Fruit fly (Drosophila melanogaster): ENCODE measurements around the gene koko.

koko gene

DNA sequence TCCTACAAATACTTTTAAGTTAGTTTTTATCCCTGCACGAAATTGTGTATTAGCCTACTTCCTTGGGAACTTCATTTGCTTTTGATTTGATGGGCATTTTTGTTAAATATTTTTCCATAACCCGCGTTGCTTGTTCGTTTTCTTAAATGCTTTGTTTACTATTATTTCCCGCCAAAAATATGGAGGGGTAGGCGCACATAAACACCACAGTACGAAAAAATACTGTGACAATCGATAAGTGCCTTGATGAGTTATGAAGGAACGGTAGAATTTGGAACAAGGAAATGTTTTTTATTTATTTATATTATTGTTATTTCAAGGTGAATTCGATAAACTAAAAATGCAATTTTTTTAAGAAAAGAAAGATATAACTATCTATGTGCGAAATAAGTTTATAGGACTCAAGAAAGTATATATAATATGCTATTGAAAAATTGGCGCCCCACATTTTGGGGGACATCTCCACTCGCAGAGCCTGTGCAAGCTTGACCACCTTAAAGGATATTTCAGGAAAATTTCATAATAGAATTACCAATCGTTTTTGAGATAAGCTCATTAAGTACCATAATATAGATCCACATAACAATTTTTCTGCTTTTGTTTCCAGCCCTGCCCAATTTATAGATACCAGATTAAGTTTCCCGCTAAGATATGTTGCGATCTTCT lies 36.7 kb upstream of the koko start, which contains the start of the genes WRNexo and Nup43 (continued):
- no peak for TF ChIP-seq crp (GFP tag; optimal IDR thresholded peaks at IDR 0.05)
- TF ChIP-seq CG9609 (GFP tag; optimal IDR thresholded peaks at IDR 0.05), result peak; percentile 29
- TF ChIP-seq gem (tag; optimal IDR thresholded peaks at IDR 0.05), result peak; percentile 61
- peak; percentile 19 for TF ChIP-seq CG9727 (GFP tag; optimal IDR thresholded peaks at IDR 0.05)
- peak; percentile 44 for TF ChIP-seq Lhr (GFP tag; optimal IDR thresholded peaks at IDR 0.05)
- TF ChIP-seq Stat92E (GFP tag; optimal IDR thresholded peaks at IDR 0.05), result no peak
- peak; percentile 28 for TF ChIP-seq CG12942 (GFP tag; optimal IDR thresholded peaks at IDR 0.05)
- TF ChIP-seq CHES-1-like (GFP tag; optimal IDR thresholded peaks at IDR 0.05), result peak; percentile 41
- TF ChIP-seq ttk (GFP tag; IDR thresholded peaks at IDR 0.05), result peak; percentile 36; the same call in 1 of the 2 replicates
- TF ChIP-seq tll (GFP tag; optimal IDR thresholded peaks at IDR 0.05), result no peak
- TF ChIP-seq CG4424 (GFP tag; optimal IDR thresholded peaks at IDR 0.05), result peak; percentile 49
- no peak for TF ChIP-seq GATAe (GFP tag; conservative IDR thresholded peaks at IDR 0.05)
- TF ChIP-seq Rx (GFP tag; IDR thresholded peaks at IDR 0.05), result 0 out of 2 replicates have a peak, but pooled peaks have one; percentile 20
- no peak for TF ChIP-seq CG9876 (GFP tag; optimal IDR thresholded peaks at IDR 0.05)
- peak; percentile 37 for TF ChIP-seq BEAF-32 (GFP tag; optimal IDR thresholded peaks at IDR 0.05)
- TF ChIP-seq CG10959 (GFP tag; IDR thresholded peaks at IDR 0.05), result no peak
- TF ChIP-seq Nf-YB (GFP tag; optimal IDR thresholded peaks at IDR 0.05), result no peak
- TF ChIP-seq sisA (GFP tag; IDR thresholded peaks at IDR 0.05), result peak; percentile 14; the same call in 1 of the 2 replicates
- peak in 1 of 3 experiments; percentile 53 for TF ChIP-seq lola (GFP tag; optimal IDR thresholded peaks at IDR 0.05)
- peak; percentile 44 for TF ChIP-seq CG12391 (tag; optimal IDR thresholded peaks at IDR 0.05)
- TF ChIP-seq CG30431 (GFP tag; optimal IDR thresholded peaks at IDR 0.05), result no peak
- no peak for TF ChIP-seq CG8388 (GFP tag; optimal IDR thresholded peaks at IDR 0.05)
- TF ChIP-seq Asciz (GFP tag; optimal IDR thresholded peaks at IDR 0.05), result no peak
- TF ChIP-seq Six4 (GFP tag; optimal IDR thresholded peaks at IDR 0.05), result peak; percentile 6
- TF ChIP-seq CG9437 (GFP tag; optimal IDR thresholded peaks at IDR 0.05), result peak; percentile 34
- TF ChIP-seq CG30403 (GFP tag; optimal IDR thresholded peaks at IDR 0.05), result peak; percentile 61
- TF ChIP-seq grau (tag; optimal IDR thresholded peaks at IDR 0.05), result peak; percentile 52
- TF ChIP-seq CG12104 (GFP tag; optimal IDR thresholded peaks at IDR 0.05), result no peak
- no peak for TF ChIP-seq CG11085 (GFP tag; IDR thresholded peaks at IDR 0.05)
- TF ChIP-seq CG17328 (GFP tag; IDR thresholded peaks at IDR 0.05), result no peak
- no peak for TF ChIP-seq ase (GFP tag; IDR thresholded peaks at IDR 0.05)
- peak; percentile 9 for TF ChIP-seq CG10979 (tag; optimal IDR thresholded peaks at IDR 0.05)
- peak; percentile 84 for TF ChIP-seq CG17361 (GFP tag; IDR thresholded peaks at IDR 0.05)
- TF ChIP-seq CG11695 (GFP tag; IDR thresholded peaks at IDR 0.05), result no peak
- peak; percentile 40 for TF ChIP-seq fd96Cb (tag; optimal IDR thresholded peaks at IDR 0.05)
- TF ChIP-seq Abd-B (GFP tag; optimal IDR thresholded peaks at IDR 0.05), result peak; percentile 47
- TF ChIP-seq nerfin-2 (GFP tag; IDR thresholded peaks at IDR 0.05; ENCODE audit: partially characterized antibody), result no peak
- no peak for TF ChIP-seq CG8359 (GFP tag; optimal IDR thresholded peaks at IDR 0.05; ENCODE audit: borderline replicate concordance)
- no peak for TF ChIP-seq MTF-1 (GFP tag; optimal IDR thresholded peaks at IDR 0.05; ENCODE audit: borderline replicate concordance)
- TF ChIP-seq psq (GFP tag; optimal IDR thresholded peaks at IDR 0.05), result no peak
- no peak for TF ChIP-seq CG4730 (GFP tag; IDR thresholded peaks at IDR 0.05)
- peak; percentile 37 for TF ChIP-seq H2.0 (GFP tag; IDR thresholded peaks at IDR 0.05)
- TF ChIP-seq CG13424 (tag; optimal IDR thresholded peaks at IDR 0.05), result peak; percentile 25
- TF ChIP-seq CG7928 (GFP tag; optimal IDR thresholded peaks at IDR 0.05), result peak; percentile 87
- peak; percentile 0 for TF ChIP-seq NC2β (GFP tag; optimal IDR thresholded peaks at IDR 0.05)
- peak; percentile 28; the same call in 1 of the 2 replicates for TF ChIP-seq cas (GFP tag; IDR thresholded peaks at IDR 0.05)
- peak; percentile 69 for TF ChIP-seq CoRest (tag; optimal IDR thresholded peaks at IDR 0.05)
- TF ChIP-seq CG14441 (GFP tag; IDR thresholded peaks at IDR 0.05), result peak; percentile 21; the same call in 1 of the 2 replicates
